Worm (Caenorhabditis elegans) whole organism, L1 larva: ENCODE measurements around the gene rab-14.

ENCODE experiments used
- C04F5.9 ChIP-seq: sonication (generic microtip); optimal IDR thresholded peaks from 2 replicates; lab custom pipeline; 2016; ENCODE audit warnings: missing genetic modification characterization, missing compliant biosample characterization
- C16A3.4 ChIP-seq: fragments of 150-350 bp; optimal IDR thresholded peaks from 2 replicates; lab custom pipeline; 2014; ENCODE audit warnings: missing biosample characterization, missing genetic modification characterization
- C34B4.2 ChIP-seq: sonication (generic microtip); optimal IDR thresholded peaks from 2 replicates; lab custom pipeline; 2017; ENCODE audit warnings: mild to moderate bottlenecking, missing genetic modification characterization, missing compliant biosample characterization
- F16B12.6 ChIP-seq: fragments of 150-350 bp; optimal IDR thresholded peaks from 2 replicates; lab custom pipeline; 2014; ENCODE audit warnings: missing biosample characterization, missing genetic modification characterization
- Y116A8C.19 ChIP-seq: sonication (generic microtip); optimal IDR thresholded peaks from 2 replicates; lab custom pipeline; 2016; ENCODE audit warnings: missing compliant biosample characterization, missing genetic modification characterization, borderline replicate concordance
- aha-1 ChIP-seq: fragments of 150-350 bp; optimal IDR thresholded peaks from 2 replicates; lab custom pipeline; 2014; ENCODE audit warnings: missing biosample characterization, missing genetic modification characterization
- alr-1 ChIP-seq: fragments of 200-800 bp; sonication (Bioruptor generic); optimal IDR thresholded peaks from 2 replicates; lab custom pipeline; 2018; ENCODE audit warnings: borderline replicate concordance, mild to moderate bottlenecking, missing genetic modification characterization, missing compliant biosample characterization
- ama-1 ChIP-seq: fragments of 150-350 bp; optimal IDR thresholded peaks from 2 replicates; lab custom pipeline; 2014
- ceh-63 ChIP-seq: fragments of 200-800 bp; sonication (Bioruptor generic); optimal IDR thresholded peaks from 2 replicates; lab custom pipeline; 2018; ENCODE audit warnings: mild to moderate bottlenecking, missing genetic modification characterization, missing compliant biosample characterization
- ceh-8 ChIP-seq: fragments of 200-800 bp; sonication (Bioruptor generic); optimal IDR thresholded peaks from 2 replicates; lab custom pipeline; 2018; ENCODE audit warnings: mild to moderate bottlenecking, missing genetic modification characterization, moderate library complexity, missing compliant biosample characterization
- ceh-88 ChIP-seq: fragments of 200-800 bp; sonication (Bioruptor generic); IDR thresholded peaks from 2 replicates; pipeline ENCODE4 v1.3.6; 2022; ENCODE audit warnings: missing genetic modification characterization, missing compliant biosample characterization
- ceh-90 ChIP-seq: sonication (generic microtip); optimal IDR thresholded peaks from 2 replicates; lab custom pipeline; 2016; ENCODE audit warnings: missing genetic modification characterization, missing compliant biosample characterization
- dpl-1 ChIP-seq, 3 experiments: fragments of 150-350 bp in 2 of 3; sonication (generic microtip) in 1 of 3; optimal IDR thresholded peaks; 2 replicates each; lab custom pipeline; 2014 to 2017; ENCODE audit warnings: missing biosample characterization in 3 of 3, missing genetic modification characterization in 3 of 3, missing genetic modification reagents in 3 of 3
- dsc-1 ChIP-seq: sonication (generic microtip); optimal IDR thresholded peaks from 2 replicates; lab custom pipeline; 2016; ENCODE audit warnings: mild to moderate bottlenecking, missing genetic modification characterization, missing compliant biosample characterization
- efl-1 ChIP-seq, 4 experiments: fragments of 150-350 bp; optimal IDR thresholded peaks in 3 of 4; peaks in 1 of 4; 1 replicate in 1 of 4; 2 replicates in 3 of 4; lab custom pipeline; 2014; ENCODE audit warnings: missing biosample characterization in 2 of 4, missing genetic modification characterization in 2 of 4, missing genetic modification reagents in 2 of 4
- efl-3 ChIP-seq: fragments of 200-800 bp; sonication (Bioruptor generic); optimal IDR thresholded peaks from 2 replicates; lab custom pipeline; 2018; ENCODE audit warnings: mild to moderate bottlenecking, missing genetic modification characterization, missing compliant biosample characterization
- egl-13 ChIP-seq: sonication (generic microtip); optimal IDR thresholded peaks from 2 replicates; lab custom pipeline; 2016; ENCODE audit warnings: missing genotype, missing genetic modification reagents, missing genetic modification characterization, missing compliant biosample characterization
- elt-2 ChIP-seq: sonication (generic microtip); optimal IDR thresholded peaks from 2 replicates; lab custom pipeline; 2016; ENCODE audit warnings: missing genetic modification characterization, mild to moderate bottlenecking, inconsistent platforms, missing compliant biosample characterization, missing genetic modification reagents
- elt-3 ChIP-seq, 6 experiments: fragments of 150-350 bp in 1 of 6; sonication (generic microtip); optimal IDR thresholded peaks; 2 replicates each; lab custom pipeline; 2017 to 2018; ENCODE audit warnings: missing biosample characterization in 6 of 6, missing genetic modification characterization in 6 of 6, inconsistent platforms in 1 of 6
- ets-5 ChIP-seq: fragments of 200-800 bp; sonication (Bioruptor generic); IDR thresholded peaks from 2 replicates; pipeline ENCODE4 v1.3.6; 2022; ENCODE audit warnings: missing genetic modification characterization, missing compliant biosample characterization
- fkh-4 ChIP-seq: sonication (generic microtip); optimal IDR thresholded peaks from 2 replicates; lab custom pipeline; 2016; ENCODE audit warnings: missing compliant biosample characterization, missing genetic modification characterization, borderline replicate concordance
- fkh-8 ChIP-seq: sonication (generic microtip); optimal IDR thresholded peaks from 2 replicates; lab custom pipeline; 2016; ENCODE audit warnings: mild to moderate bottlenecking, missing genetic modification characterization, missing compliant biosample characterization
- fos-1 ChIP-seq: fragments of 150-350 bp; optimal IDR thresholded peaks from 2 replicates; lab custom pipeline; 2014; ENCODE audit warnings: missing biosample characterization, missing genetic modification characterization
- grh-1 ChIP-seq: fragments of 200-800 bp; sonication (Bioruptor generic); IDR thresholded peaks from 2 replicates; pipeline ENCODE4 v1.3.6; 2022; ENCODE audit warnings: missing genetic modification reagents, missing genetic modification characterization, missing compliant biosample characterization
- hpl-2 ChIP-seq: fragments of 150-350 bp; optimal IDR thresholded peaks from 2 replicates; lab custom pipeline; 2014; ENCODE audit warnings: missing biosample characterization, missing genetic modification reagents, missing genetic modification characterization
- lin-13 ChIP-seq: fragments of 150-350 bp; optimal IDR thresholded peaks from 2 replicates; lab custom pipeline; 2014; ENCODE audit warnings: missing biosample characterization, missing genetic modification reagents, missing genetic modification characterization
- lin-14 ChIP-seq: fragments of 200-800 bp; sonication (Bioruptor generic); optimal IDR thresholded peaks from 2 replicates; lab custom pipeline; 2018; ENCODE audit warnings: mild to moderate bottlenecking, missing genetic modification characterization, moderate library complexity, missing compliant biosample characterization
- lsy-2 ChIP-seq, 2 experiments: fragments of 150-350 bp; optimal IDR thresholded peaks; 2 replicates each; lab custom pipeline; 2014; ENCODE audit warnings: missing biosample characterization in 2 of 2, missing genetic modification characterization in 2 of 2
- mab-9 ChIP-seq: fragments of 200-800 bp; sonication (Bioruptor generic); IDR thresholded peaks from 2 replicates; pipeline ENCODE4 v1.3.6; 2022; ENCODE audit warnings: missing genetic modification reagents, missing genetic modification characterization, missing compliant biosample characterization
- nhr-11 ChIP-seq: fragments of 150-350 bp; optimal IDR thresholded peaks from 2 replicates; lab custom pipeline; 2014; ENCODE audit warnings: missing biosample characterization, missing genetic modification characterization
- nhr-12 ChIP-seq: sonication (generic microtip); optimal IDR thresholded peaks from 2 replicates; lab custom pipeline; 2017; ENCODE audit warnings: missing biosample characterization, missing genetic modification characterization
- nhr-20 ChIP-seq: sonication (generic microtip); optimal IDR thresholded peaks from 2 replicates; lab custom pipeline; 2016; ENCODE audit warnings: mild to moderate bottlenecking, missing genetic modification characterization, missing compliant biosample characterization
- nhr-237 ChIP-seq: fragments of 150-350 bp; optimal IDR thresholded peaks from 2 replicates; lab custom pipeline; 2014; ENCODE audit warnings: missing biosample characterization, missing genetic modification characterization
- nhr-28 ChIP-seq: fragments of 150-350 bp; optimal IDR thresholded peaks from 2 replicates; lab custom pipeline; 2014; ENCODE audit warnings: missing biosample characterization, missing genetic modification characterization
- nhr-77 ChIP-seq: fragments of 150-350 bp; optimal IDR thresholded peaks from 2 replicates; lab custom pipeline; 2014; ENCODE audit warnings: missing biosample characterization, missing genetic modification characterization
- nhr-85 ChIP-seq: sonication (generic microtip); peaks from one replicate; lab custom pipeline; 2016; ENCODE audit warnings: missing genetic modification characterization, inconsistent platforms, missing compliant biosample characterization
- nhr-90 ChIP-seq: sonication (generic microtip); optimal IDR thresholded peaks from 2 replicates; lab custom pipeline; 2016; ENCODE audit warnings: mild to moderate bottlenecking, missing genetic modification characterization, missing compliant biosample characterization; ENCODE audit not compliant: poor library complexity
- pag-3 ChIP-seq: sonication (generic microtip); optimal IDR thresholded peaks from 2 replicates; lab custom pipeline; 2017; ENCODE audit warnings: missing genetic modification characterization, mild to moderate bottlenecking, missing compliant biosample characterization, antibody characterized with exemption, borderline replicate concordance; ENCODE audit not compliant: insufficient read depth
- pax-3 ChIP-seq: fragments of 200-800 bp; sonication (Bioruptor generic); optimal IDR thresholded peaks from 2 replicates; lab custom pipeline; 2018; ENCODE audit warnings: mild to moderate bottlenecking, missing genetic modification characterization, moderate library complexity, missing compliant biosample characterization
- pqm-1 ChIP-seq: sonication (generic microtip); optimal IDR thresholded peaks from 3 replicates; lab custom pipeline; 2017; ENCODE audit warnings: missing biosample characterization, missing genetic modification characterization
- rnt-1 ChIP-seq: sonication (generic microtip); optimal IDR thresholded peaks from 2 replicates; lab custom pipeline; 2016; ENCODE audit warnings: mild to moderate bottlenecking, missing genetic modification characterization, moderate library complexity, missing compliant biosample characterization
- skn-1 ChIP-seq: fragments of 150-350 bp; optimal IDR thresholded peaks from 2 replicates; lab custom pipeline; 2014; ENCODE audit warnings: missing biosample characterization, missing genetic modification characterization
- swsn-7 ChIP-seq: sonication (generic microtip); optimal IDR thresholded peaks from 2 replicates; lab custom pipeline; 2016; ENCODE audit warnings: missing genetic modification characterization, missing compliant biosample characterization
- tbx-2 ChIP-seq: sonication (generic microtip); optimal IDR thresholded peaks from 2 replicates; lab custom pipeline; 2016; ENCODE audit warnings: missing genetic modification characterization, missing compliant biosample characterization
- tlp-1 ChIP-seq: fragments of 150-350 bp; optimal IDR thresholded peaks from 2 replicates; lab custom pipeline; 2014; ENCODE audit warnings: missing biosample characterization, missing genetic modification characterization
- unc-30 ChIP-seq: sonication (generic microtip); optimal IDR thresholded peaks from 2 replicates; lab custom pipeline; 2017; ENCODE audit warnings: missing biosample characterization, missing genetic modification characterization
- unc-62 ChIP-seq: fragments of 150-350 bp; optimal IDR thresholded peaks from 2 replicates; lab custom pipeline; 2014; ENCODE audit warnings: missing biosample characterization, missing genetic modification reagents, missing genetic modification characterization
- unc-86 ChIP-seq: sonication (generic microtip); optimal IDR thresholded peaks from 2 replicates; lab custom pipeline; 2016; ENCODE audit warnings: missing genetic modification characterization, missing compliant biosample characterization
- xbp-1 ChIP-seq: sonication (generic microtip); optimal IDR thresholded peaks from 2 replicates; lab custom pipeline; 2016; ENCODE audit warnings: missing genetic modification characterization, missing compliant biosample characterization
- zip-4 ChIP-seq: fragments of 200-800 bp; sonication (Bioruptor generic); optimal IDR thresholded peaks from 2 replicates; lab custom pipeline; 2018; ENCODE audit warnings: mild to moderate bottlenecking, missing genetic modification characterization, moderate library complexity, missing compliant biosample characterization
- ztf-11 ChIP-seq, 2 experiments: sonication (generic microtip); optimal IDR thresholded peaks; 2 replicates each; lab custom pipeline; 2016 to 2017; ENCODE audit warnings: missing genetic modification characterization in 2 of 2, missing biosample characterization in 1 of 2, missing compliant biosample characterization in 1 of 2

Gene rab-14

ce11 chrX:15608593-15608992 is 2.2 kb upstream of the rab-14 start (continued):
- peak; percentile 68 for TF ChIP-seq dsc-1 (tag; lab: Kevin White, UChicago)
- no peak for TF ChIP-seq unc-62
- no peak for TF ChIP-seq unc-86 (tag; lab: Kevin White, UChicago)
- no peak for TF ChIP-seq unc-30 (tag; lab: Kevin White, UChicago)
- TF ChIP-seq C04F5.9 = no peak
- TF ChIP-seq C34B4.2 (tag; lab: Kevin White, UChicago) = no peak
- no peak for TF ChIP-seq nhr-90 (tag; lab: Kevin White, UChicago)
- TF ChIP-seq nhr-12 = no peak
- no peak for TF ChIP-seq F16B12.6 (tag; lab: Kevin White, UChicago)
- no peak for TF ChIP-seq nhr-11 (tag; lab: Kevin White, UChicago)
- TF ChIP-seq nhr-20 (tag; lab: Kevin White, UChicago) = no peak
- peak in 1 of 2 experiments; percentile 33 for TF ChIP-seq lsy-2 (tag; optimal IDR thresholded peaks at IDR 0.05; lab: Kevin White, UChicago)
- TF ChIP-seq tbx-2 (tag; lab: Kevin White, UChicago) = no peak
- no peak for TF ChIP-seq aha-1 (tag; lab: Kevin White, UChicago)
- TF ChIP-seq elt-2 (tag; lab: Kevin White, UChicago) = no peak
- no peak for TF ChIP-seq ama-1
- no peak for TF ChIP-seq nhr-85 (tag; lab: Kevin White, UChicago)
- no peak for TF ChIP-seq mab-9
- TF ChIP-seq nhr-77 (tag; lab: Kevin White, UChicago) = no peak
- TF ChIP-seq egl-13 = peak; percentile 11
- no peak for TF ChIP-seq tlp-1 (tag; lab: Kevin White, UChicago)
- TF ChIP-seq skn-1 = peak; percentile 62
- TF ChIP-seq nhr-28 (tag; lab: Kevin White, UChicago) = no peak
- no peak for TF ChIP-seq swsn-7 (tag; lab: Kevin White, UChicago)
- TF ChIP-seq nhr-237 (tag; lab: Kevin White, UChicago) = no peak
- TF ChIP-seq ztf-11 (tag; optimal IDR thresholded peaks at IDR 0.05; lab: Kevin White, UChicago) = no peak
- TF ChIP-seq efl-1 (optimal IDR thresholded peaks at IDR 0.05; lab: Kevin White, UChicago) = no peak
- TF ChIP-seq efl-1 (GFP tag; optimal IDR thresholded peaks at IDR 0.05 in 1 of 2; lab: Kevin White, UChicago) = peak in 1 of 2 experiments; percentile 73
- TF ChIP-seq Y116A8C.19 = no peak
- no peak for TF ChIP-seq xbp-1
- peak; percentile 83 for TF ChIP-seq fkh-8 (tag; lab: Kevin White, UChicago)
- TF ChIP-seq ceh-88 (GFP tag; lab: Robert Waterston, UW) = no peak
- TF ChIP-seq ceh-63 (GFP tag; lab: Kevin White, UChicago) = no peak
- no peak for TF ChIP-seq C16A3.4 (tag; lab: Kevin White, UChicago)
- peak; percentile 14 for TF ChIP-seq fos-1 (tag; lab: Kevin White, UChicago)
- TF ChIP-seq zip-4 (GFP tag; lab: Kevin White, UChicago) = no peak
- no peak for TF ChIP-seq pqm-1 (tag; lab: Kevin White, UChicago)

ce11 chrX:15607498-15608019 is 1.1 kb upstream of the rab-14 start, which contains the start of gene nipi-3:
nipi-3 (plus strand) TSS chrX:15607969.
- TF ChIP-seq nhr-90 (tag; lab: Kevin White, UChicago) = peak; percentile 92
- TF ChIP-seq dpl-1 (GFP tag; optimal IDR thresholded peaks at IDR 0.05; lab: Kevin White, UChicago) = peak; percentile 37 to 52 (median 39)
- TF ChIP-seq ceh-8 (GFP tag; lab: Kevin White, UChicago) = peak; percentile 69
- TF ChIP-seq grh-1 (GFP tag; lab: Robert Waterston, UW) = peak; percentile 39
- peak in 5 of 6 experiments; percentile 39 to 98 (median 86) for TF ChIP-seq elt-3 (tag; optimal IDR thresholded peaks at IDR 0.05; lab: Kevin White, UChicago)
- no peak for TF ChIP-seq ama-1
- no peak for TF ChIP-seq ceh-90 (tag; lab: Kevin White, UChicago)
- TF ChIP-seq ets-5 = no peak
- TF ChIP-seq pax-3 (tag; lab: Kevin White, UChicago) = peak; percentile 62
- peak; percentile 98 for TF ChIP-seq lin-14 (GFP tag; lab: Kevin White, UChicago)
- TF ChIP-seq tlp-1 (tag; lab: Kevin White, UChicago) = no peak
- no peak for TF ChIP-seq alr-1
- peak; percentile 93 for TF ChIP-seq nhr-85 (tag; lab: Kevin White, UChicago)
- TF ChIP-seq hpl-2 (GFP tag; lab: Kevin White, UChicago) = peak; percentile 94
- peak; percentile 84 to 91 for TF ChIP-seq lsy-2 (tag; optimal IDR thresholded peaks at IDR 0.05; lab: Kevin White, UChicago)
- no peak for TF ChIP-seq fkh-4 (tag; lab: Kevin White, UChicago)
- TF ChIP-seq efl-3 (GFP tag; lab: Kevin White, UChicago) = no peak
- TF ChIP-seq unc-62 = no peak
- TF ChIP-seq lin-13 (GFP tag; lab: Kevin White, UChicago) = peak; percentile 86
- TF ChIP-seq efl-1 (optimal IDR thresholded peaks at IDR 0.05; lab: Kevin White, UChicago) = peak; percentile 60 to 82
- TF ChIP-seq efl-1 (GFP tag; optimal IDR thresholded peaks at IDR 0.05 in 1 of 2; lab: Kevin White, UChicago) = peak; percentile 54 to 94
- TF ChIP-seq rnt-1 (tag; lab: Kevin White, UChicago) = peak; percentile 82
- peak; percentile 84 for TF ChIP-seq nhr-12
- TF ChIP-seq pag-3 (tag; lab: Kevin White, UChicago) = peak; percentile 14
- peak; percentile 83 for TF ChIP-seq tbx-2 (tag; lab: Kevin White, UChicago)
